Worm (Caenorhabditis elegans) whole organism, young adult: Measurements from ENCODE around the gene bed-2.

Experiments
- B0261.1 ChIP-seq: sonication (generic microtip); optimal IDR thresholded peaks from 2 replicates; lab custom pipeline; 2016; ENCODE audit warnings: mild to moderate bottlenecking, missing genetic modification characterization, moderate library complexity, missing compliant biosample characterization
- B0336.3 ChIP-seq: fragments of 200-800 bp; sonication (Bioruptor generic); IDR thresholded peaks from 2 replicates; pipeline ENCODE4 v1.3.6; 2022; ENCODE audit warnings: missing genetic modification characterization, missing compliant biosample characterization
- C06A6.2 ChIP-seq: fragments of 200-800 bp; sonication (Bioruptor generic); conservative IDR thresholded peaks from 2 replicates; pipeline ENCODE4 v1.3.6; 2022; ENCODE audit warnings: missing genetic modification characterization, missing compliant biosample characterization
- D2030.7 ChIP-seq: fragments of 200-800 bp; sonication (Bioruptor generic); IDR thresholded peaks from 2 replicates; pipeline ENCODE4 v1.3.6; 2022; ENCODE audit warnings: missing genetic modification reagents, missing genetic modification characterization, missing compliant biosample characterization
- F22D6.2 ChIP-seq: sonication (generic microtip); optimal IDR thresholded peaks from 2 replicates; lab custom pipeline; 2016; ENCODE audit warnings: mild to moderate bottlenecking, missing genetic modification characterization, missing compliant biosample characterization
- F33H1.4 ChIP-seq: fragments of 200-800 bp; sonication (Bioruptor generic); IDR thresholded peaks from 2 replicates; pipeline ENCODE4 v1.3.6; 2022; ENCODE audit warnings: missing genetic modification reagents, missing genetic modification characterization, missing compliant biosample characterization
- F49E8.2 ChIP-seq: sonication (generic microtip); optimal IDR thresholded peaks from 3 replicates; lab custom pipeline; 2017; ENCODE audit warnings: missing genetic modification characterization, mild to moderate bottlenecking, missing compliant biosample characterization, antibody characterized with exemption, moderate library complexity; ENCODE audit not compliant: insufficient read depth
- Y67H2A.10 ChIP-seq: fragments of 200-800 bp; sonication (Bioruptor generic); conservative IDR thresholded peaks from 2 replicates; pipeline ENCODE4 v1.3.6; 2022; ENCODE audit warnings: missing genetic modification reagents, missing genetic modification characterization, missing compliant biosample characterization
- Y79H2A.3 ChIP-seq: fragments of 200-800 bp; sonication (Bioruptor generic); conservative IDR thresholded peaks from 2 replicates; pipeline ENCODE4 v1.3.6; 2022; ENCODE audit warnings: missing genetic modification reagents, missing genetic modification characterization, missing compliant biosample characterization
- Y95B8A.8 ChIP-seq: fragments of 200-800 bp; sonication (Bioruptor generic); IDR thresholded peaks from 2 replicates; pipeline ENCODE4 v1.3.6; 2022; ENCODE audit warnings: missing genetic modification reagents, missing genetic modification characterization, missing compliant biosample characterization
- attf-3 ChIP-seq: fragments of 200-800 bp; sonication (Bioruptor generic); conservative IDR thresholded peaks from 2 replicates; pipeline ENCODE4 v1.3.6; 2022; ENCODE audit warnings: missing genetic modification reagents, missing genetic modification characterization, missing compliant biosample characterization
- ccch-3 ChIP-seq: fragments of 200-800 bp; sonication (Bioruptor generic); optimal IDR thresholded peaks from 2 replicates; lab custom pipeline; 2018; ENCODE audit warnings: mild to moderate bottlenecking, missing genetic modification characterization, missing compliant biosample characterization
- cebp-1 ChIP-seq, 2 experiments: fragments of 200-800 bp in 1 of 2; sonication (Bioruptor generic) in 1 of 2; sonication (generic microtip) in 1 of 2; IDR thresholded peaks in 1 of 2; optimal IDR thresholded peaks in 1 of 2; 2 replicates each; pipeline versions ENCODE4 v1.3.6 to Lab custom; 2017 to 2022; ENCODE audit warnings: missing compliant biosample characterization in 2 of 2, missing genetic modification characterization in 2 of 2, mild to moderate bottlenecking in 1 of 2, missing genetic modification reagents in 1 of 2, moderate library complexity in 1 of 2
- chd-7 ChIP-seq: sonication (generic microtip); optimal IDR thresholded peaks from 2 replicates; lab custom pipeline; 2016; ENCODE audit warnings: mild to moderate bottlenecking, missing genetic modification characterization, moderate library complexity, missing compliant biosample characterization
- dox-1 ChIP-seq: fragments of 200-800 bp; sonication (Bioruptor generic); IDR thresholded peaks from 2 replicates; pipeline ENCODE4 v1.3.6; 2022; ENCODE audit warnings: missing genetic modification reagents, missing genetic modification characterization, missing compliant biosample characterization
- egrh-3 ChIP-seq: fragments of 200-800 bp; sonication (Bioruptor generic); IDR thresholded peaks from 2 replicates; pipeline ENCODE4 v1.3.6; 2022; ENCODE audit warnings: missing genetic modification reagents, missing genetic modification characterization, missing compliant biosample characterization
- hmg-1.2 ChIP-seq: fragments of 200-800 bp; sonication (Bioruptor generic); IDR thresholded peaks from 2 replicates; pipeline ENCODE4 v1.3.6; 2022; ENCODE audit warnings: missing genetic modification reagents, missing genetic modification characterization, missing compliant biosample characterization
- hmg-20 ChIP-seq: fragments of 200-800 bp; sonication (Bioruptor generic); IDR thresholded peaks from 2 replicates; pipeline ENCODE4 v1.3.6; 2022; ENCODE audit warnings: missing genetic modification reagents, missing genetic modification characterization, missing compliant biosample characterization
- lag-1 ChIP-seq: fragments of 200-800 bp; sonication (Bioruptor generic); IDR thresholded peaks from 2 replicates; pipeline ENCODE4 v1.3.6; 2022; ENCODE audit warnings: missing genetic modification reagents, missing genetic modification characterization, missing compliant biosample characterization
- lin-54 ChIP-seq: fragments of 200-800 bp; sonication (Bioruptor generic); optimal IDR thresholded peaks from 2 replicates; lab custom pipeline; 2018; ENCODE audit warnings: mild to moderate bottlenecking, missing genetic modification characterization, missing compliant biosample characterization
- lir-1 ChIP-seq: fragments of 200-800 bp; sonication (Bioruptor generic); conservative IDR thresholded peaks from 2 replicates; pipeline ENCODE4 v1.3.6; 2022; ENCODE audit warnings: missing genetic modification reagents, missing genetic modification characterization, missing compliant biosample characterization
- lsl-1 ChIP-seq: fragments of 200-800 bp; sonication (Bioruptor generic); optimal IDR thresholded peaks from 2 replicates; lab custom pipeline; 2018; ENCODE audit warnings: mild to moderate bottlenecking, missing genetic modification characterization, moderate library complexity, missing compliant biosample characterization
- lsy-27 ChIP-seq: sonication (generic microtip); optimal IDR thresholded peaks from 2 replicates; lab custom pipeline; 2017; ENCODE audit warnings: missing genetic modification characterization, mild to moderate bottlenecking, missing compliant biosample characterization, antibody characterized with exemption, missing genotype, borderline replicate concordance; ENCODE audit not compliant: insufficient read depth
- madf-6 ChIP-seq: fragments of 200-800 bp; sonication (Bioruptor generic); IDR thresholded peaks from 2 replicates; pipeline ENCODE4 v1.3.6; 2022; ENCODE audit warnings: missing genetic modification reagents, missing genetic modification characterization, missing compliant biosample characterization
- mcd-1 ChIP-seq: fragments of 200-800 bp; sonication (Bioruptor generic); IDR thresholded peaks from 2 replicates; pipeline ENCODE4 v1.3.6; 2022; ENCODE audit warnings: missing genetic modification reagents, missing genetic modification characterization, missing compliant biosample characterization
- nfyb-1 ChIP-seq: fragments of 200-800 bp; sonication (Bioruptor generic); IDR thresholded peaks from 2 replicates; pipeline ENCODE4 v1.3.6; 2022; ENCODE audit warnings: missing genetic modification reagents, missing genetic modification characterization, missing compliant biosample characterization
- nhr-90 ChIP-seq: sonication (generic microtip); optimal IDR thresholded peaks from 2 replicates; lab custom pipeline; 2016; ENCODE audit warnings: missing genotype, mild to moderate bottlenecking, missing genetic modification characterization, missing compliant biosample characterization
- pha-4 ChIP-seq: fragments of 150-350 bp; sonication (generic microtip); optimal IDR thresholded peaks from 2 replicates; lab custom pipeline; 2014; ENCODE audit warnings: missing biosample characterization, missing genetic modification reagents, missing genetic modification characterization
- rcor-1 ChIP-seq: fragments of 200-800 bp; sonication (Bioruptor generic); IDR thresholded peaks from 2 replicates; pipeline ENCODE4 v1.3.6; 2022; ENCODE audit warnings: missing genetic modification reagents, missing genetic modification characterization, missing compliant biosample characterization
- sdz-38 ChIP-seq: sonication (generic microtip); optimal IDR thresholded peaks from 2 replicates; lab custom pipeline; 2016; ENCODE audit warnings: missing genotype, missing genetic modification characterization, missing compliant biosample characterization
- sea-2 ChIP-seq: fragments of 200-800 bp; sonication (Bioruptor generic); IDR thresholded peaks from 2 replicates; pipeline ENCODE4 v1.3.6; 2022; ENCODE audit warnings: missing genetic modification characterization, missing compliant biosample characterization
- snpc-4 ChIP-seq, 5 experiments: fragments of 150-350 bp in 1 of 5; sonication (generic microtip) in 4 of 5; optimal IDR thresholded peaks; 2 replicates each; lab custom pipeline; 2014 to 2018; ENCODE audit warnings: missing genetic modification characterization in 5 of 5, missing biosample characterization in 3 of 5, antibody characterized with exemption in 2 of 5, mild to moderate bottlenecking in 2 of 5, missing compliant biosample characterization in 2 of 5, missing genotype in 2 of 5, moderate library complexity in 2 of 5, missing genetic modification reagents in 1 of 5
- tbp1 ChIP-seq: fragments of 200-800 bp; sonication (Bioruptor generic); optimal IDR thresholded peaks from 2 replicates; lab custom pipeline; 2018; ENCODE audit warnings: mild to moderate bottlenecking, missing genetic modification characterization, missing compliant biosample characterization
- tlf-1 ChIP-seq: fragments of 200-800 bp; sonication (Bioruptor generic); optimal IDR thresholded peaks from 2 replicates; lab custom pipeline; 2018; ENCODE audit warnings: mild to moderate bottlenecking, missing genetic modification characterization, missing compliant biosample characterization
- zfh-2 ChIP-seq: fragments of 200-800 bp; sonication (Bioruptor generic); conservative IDR thresholded peaks from 2 replicates; pipeline ENCODE4 v1.3.6; 2022; ENCODE audit warnings: missing genetic modification reagents, missing genetic modification characterization, missing compliant biosample characterization
- ztf-18 ChIP-seq: sonication (generic microtip); optimal IDR thresholded peaks from 2 replicates; lab custom pipeline; 2016; ENCODE audit warnings: missing genotype, mild to moderate bottlenecking, missing genetic modification characterization, missing compliant biosample characterization
- ztf-25 ChIP-seq: fragments of 200-800 bp; sonication (Bioruptor generic); IDR thresholded peaks from 2 replicates; pipeline ENCODE4 v1.3.6; 2022; ENCODE audit warnings: missing genetic modification reagents, missing genetic modification characterization, missing compliant biosample characterization

Gene bed-2

ce11 chrIII:11470311-11470858 lies at the start of gene bed-2:
Gene bed-2 (minus strand): TSS chrIII:11470808.
- TF ChIP-seq Y79H2A.3 (GFP tag; lab: Robert Waterston, UW) (no peak), ztf-18 (tag; lab: Kevin White, UChicago) (no peak), nfyb-1 (GFP tag; lab: Robert Waterston, UW) (peak; percentile 86)
- TF ChIP-seq, all 124 proteins: peak for 1

ce11 chrIII:11510826-11511225 lies 40.2 kb upstream of the bed-2 start:
- TF ChIP-seq rcor-1 (no peak), zfh-2 (GFP tag; lab: Robert Waterston, UW) (peak; percentile 78), tbp1 (GFP tag; lab: Kevin White, UChicago) (no peak), tlf-1 (GFP tag; lab: Kevin White, UChicago) (no peak), Y79H2A.3 (GFP tag; lab: Robert Waterston, UW) (no peak), cebp-1 (GFP tag; IDR thresholded peaks at IDR 0.05; lab: Robert Waterston, UW) (no peak), cebp-1 (tag; optimal IDR thresholded peaks at IDR 0.05; lab: Kevin White, UChicago) (no peak), pha-4 (tag; lab: Kevin White, UChicago) (no peak), chd-7 (tag; lab: Kevin White, UChicago) (no peak), C06A6.2 (GFP tag; lab: Robert Waterston, UW) (no peak), ccch-3 (GFP tag; lab: Kevin White, UChicago) (no peak), egrh-3 (GFP tag; lab: Robert Waterston, UW) (peak; percentile 75; the same call in 1 of the 2 replicates)

ce11 chrIII:11510120-11510519 lies 39.5 kb upstream of the bed-2 start:
- TF ChIP-seq F22D6.2 (tag; lab: Kevin White, UChicago): no peak
- no peak for TF ChIP-seq lag-1 (GFP tag; lab: Robert Waterston, UW)
- TF ChIP-seq, all 124 proteins: peak for 0

- peak; percentile 73 for TF ChIP-seq lsl-1
- peak; percentile 21; the same call in 1 of the 2 replicates for TF ChIP-seq madf-6 (GFP tag; lab: Robert Waterston, UW)
- no peak for TF ChIP-seq sdz-38 (tag; lab: Kevin White, UChicago)
- peak; percentile 7 for TF ChIP-seq lin-54 (GFP tag; lab: Kevin White, UChicago)
- no peak for TF ChIP-seq lir-1 (GFP tag; lab: Robert Waterston, UW)
- TF ChIP-seq F33H1.4 (GFP tag; lab: Robert Waterston, UW): peak; percentile 77
- TF ChIP-seq D2030.7: peak; percentile 26; the same call in 1 of the 2 replicates
- no peak for TF ChIP-seq B0336.3 (GFP tag; lab: Robert Waterston, UW)
- TF ChIP-seq, all 124 proteins: peak for 5
Observed at ce11 chrIII:11508816-11509215, 38.2 kb upstream of the bed-2 start, which contains the start of gene Y66D12A.19. Gene Y66D12A.19 (plus strand): TSS chrIII:11509081.

ce11 chrIII:11505621-11506020 lies 35.0 kb upstream of the bed-2 start:
- TF ChIP-seq B0261.1 (tag; lab: Kevin White, UChicago) (no peak), egrh-3 (GFP tag; lab: Robert Waterston, UW) (no peak), sea-2 (GFP tag; lab: Robert Waterston, UW) (0 out of 2 replicates have a peak, but pooled peaks have one; percentile 6), ztf-25 (no peak), dox-1 (GFP tag; lab: Robert Waterston, UW) (no peak)

ce11 chrIII:11505213-11505612 lies 34.6 kb upstream of the bed-2 start, which contains the start of the genes Y66D12A.21 and spe-6:
Gene Y66D12A.21 (minus strand): TSS chrIII:11505302.
Gene spe-6 (plus strand): TSS chrIII:11505488.
- TF ChIP-seq mcd-1 (peak; percentile 74), snpc-4 (GFP tag; optimal IDR thresholded peaks at IDR 0.05; lab: Kevin White, UChicago) (no peak), snpc-4 (tag; optimal IDR thresholded peaks at IDR 0.05; lab: Kevin White, UChicago) (no peak), ztf-25 (no peak), attf-3 (GFP tag; lab: Robert Waterston, UW) (no peak), sdz-38 (tag; lab: Kevin White, UChicago) (no peak), nhr-90 (no peak), lin-54 (GFP tag; lab: Kevin White, UChicago) (peak; percentile 20), F49E8.2 (tag; lab: Kevin White, UChicago) (no peak), Y67H2A.10 (GFP tag; lab: Robert Waterston, UW) (no peak), C06A6.2 (GFP tag; lab: Robert Waterston, UW) (no peak), sea-2 (GFP tag; lab: Robert Waterston, UW) (no peak), hmg-20 (GFP tag; lab: Robert Waterston, UW) (no peak), Y95B8A.8 (GFP tag; lab: Robert Waterston, UW) (no peak), hmg-1.2 (GFP tag; lab: Robert Waterston, UW) (peak; percentile 15; the same call in 1 of the 2 replicates), lsy-27 (tag; lab: Kevin White, UChicago) (no peak)
